Worm (Caenorhabditis elegans): ENCODE data around the gene pals-26.

ce11 chrIII:4395857-4396256 lies 20.9 kb downstream of the pals-26 start:
- TF ChIP-seq klf-2 (GFP tag; conservative IDR thresholded peaks at IDR 0.05) (no peak), flt-1 (GFP tag; IDR thresholded peaks at IDR 0.05) (no peak), med-1 (GFP tag; optimal IDR thresholded peaks at IDR 0.05; ENCODE audit: insufficient read depth) (no peak), tab-1 (GFP tag; IDR thresholded peaks at IDR 0.05) (no peak), ztf-23 (GFP tag; IDR thresholded peaks at IDR 0.05) (no peak), ztf-29 (GFP tag; IDR thresholded peaks at IDR 0.05) (no peak), ref-1 (GFP tag; conservative IDR thresholded peaks at IDR 0.05) (no peak), T22C8.4 (GFP tag; IDR thresholded peaks at IDR 0.05) (no peak)

Measured in whole organism, midembryonic.